Fruit fly (Drosophila melanogaster) whole organism, prepupa: ENCODE data around the gene RhoGAP71E.

ENCODE experiments used
- Blimp-1 ChIP-seq: fragments of 200-800 bp; sonication (Bioruptor generic); optimal IDR thresholded peaks from 3 replicates; lab custom pipeline; 2017; ENCODE audit warnings: missing biosample characterization, missing genetic modification characterization, mild to moderate bottlenecking, moderate library complexity, missing genetic modification reagents
- CG10631 ChIP-seq: fragments of 200-800 bp; sonication (Bioruptor generic); optimal IDR thresholded peaks from 2 replicates; lab custom pipeline; 2016; ENCODE audit warnings: missing biosample characterization, missing genetic modification characterization
- CG10669 ChIP-seq: fragments of 200-800 bp; sonication (Bioruptor generic); optimal IDR thresholded peaks from 3 replicates; lab custom pipeline; 2018; ENCODE audit warnings: missing biosample characterization, mild to moderate bottlenecking, missing genetic modification characterization, moderate library complexity
- CG11762 ChIP-seq: fragments of 200-800 bp; sonication (Bioruptor generic); optimal IDR thresholded peaks from 3 replicates; lab custom pipeline; 2016; ENCODE audit warnings: missing biosample characterization, missing genetic modification characterization; ENCODE audit not compliant: insufficient read depth
- CG11902 ChIP-seq: fragments of 200-800 bp; sonication (Bioruptor generic); optimal IDR thresholded peaks from 3 replicates; lab custom pipeline; 2016; ENCODE audit warnings: missing biosample characterization, missing genetic modification characterization
- CG15336 ChIP-seq: fragments of 200-800 bp; sonication (Bioruptor generic); IDR thresholded peaks from 2 replicates; pipeline ENCODE4 v1.3.6; 2022; ENCODE audit warnings: missing biosample characterization, missing genetic modification characterization
- CG1621 ChIP-seq: fragments of 200-800 bp; sonication (Bioruptor generic); optimal IDR thresholded peaks from 3 replicates; lab custom pipeline; 2018; ENCODE audit warnings: missing biosample characterization, mild to moderate bottlenecking, missing genetic modification characterization
- CG3032 ChIP-seq: fragments of 200-800 bp; optimal IDR thresholded peaks from 2 replicates; lab custom pipeline; 2019; ENCODE audit warnings: missing biosample characterization, mild to moderate bottlenecking, missing genetic modification characterization, moderate library complexity
- CG34406 ChIP-seq: fragments of 200-800 bp; sonication (Bioruptor generic); optimal IDR thresholded peaks from 3 replicates; lab custom pipeline; 2016; ENCODE audit warnings: missing biosample characterization, missing genetic modification characterization
- CG3919 ChIP-seq: fragments of 200-800 bp; sonication (Bioruptor generic); optimal IDR thresholded peaks from 3 replicates; lab custom pipeline; 2016; ENCODE audit warnings: missing biosample characterization, missing genetic modification characterization
- CG6163 ChIP-seq: fragments of 200-800 bp; sonication (Bioruptor generic); IDR thresholded peaks from 3 replicates; pipeline ENCODE4 v1.3.6; 2022; ENCODE audit warnings: missing biosample characterization, missing genetic modification characterization
- CG6276 ChIP-seq: fragments of 200-800 bp; sonication (Bioruptor generic); optimal IDR thresholded peaks from 2 replicates; lab custom pipeline; 2017; ENCODE audit warnings: missing biosample characterization, mild to moderate bottlenecking, missing genetic modification characterization
- CG6792 ChIP-seq: fragments of 200-800 bp; sonication (Bioruptor generic); optimal IDR thresholded peaks from 3 replicates; lab custom pipeline; 2016; ENCODE audit warnings: missing biosample characterization, missing genetic modification characterization
- CG6808 ChIP-seq: fragments of 200-800 bp; sonication (Bioruptor generic); optimal IDR thresholded peaks from 3 replicates; lab custom pipeline; 2017; ENCODE audit warnings: missing biosample characterization, missing genetic modification characterization, mild to moderate bottlenecking, moderate library complexity, missing genetic modification reagents
- CG6854 ChIP-seq: fragments of 200-800 bp; sonication (Bioruptor generic); optimal IDR thresholded peaks from 2 replicates; lab custom pipeline; 2017; ENCODE audit warnings: missing biosample characterization, mild to moderate bottlenecking, missing genetic modification characterization
- CG8632 ChIP-seq: fragments of 200-800 bp; sonication (Bioruptor generic); optimal IDR thresholded peaks from 3 replicates; lab custom pipeline; 2016; ENCODE audit warnings: missing biosample characterization, missing genetic modification characterization
- Ets21C ChIP-seq: fragments of 200-800 bp; sonication (Bioruptor generic); optimal IDR thresholded peaks from 3 replicates; lab custom pipeline; 2016; ENCODE audit warnings: missing biosample characterization, missing genetic modification characterization
- Gug ChIP-seq: fragments of 200-800 bp; sonication (Bioruptor generic); IDR thresholded peaks from 2 replicates; pipeline ENCODE4 v1.3.6; 2022; ENCODE audit warnings: missing biosample characterization, missing genetic modification characterization
- Hr38 ChIP-seq: sonication (Bioruptor generic); optimal IDR thresholded peaks from 2 replicates; lab custom pipeline; 2016; ENCODE audit warnings: missing biosample characterization, missing genetic modification characterization
- Hr39 ChIP-seq: fragments of 200-800 bp; sonication (Bioruptor generic); optimal IDR thresholded peaks from 2 replicates; lab custom pipeline; 2016; ENCODE audit warnings: missing biosample characterization, missing genetic modification characterization
- OdsH ChIP-seq: fragments of 200-800 bp; sonication (Bioruptor generic); optimal IDR thresholded peaks from 3 replicates; lab custom pipeline; 2016; ENCODE audit warnings: missing biosample characterization, missing genetic modification characterization
- Sox14 ChIP-seq: fragments of 200-800 bp; sonication (Bioruptor generic); optimal IDR thresholded peaks from 3 replicates; lab custom pipeline; 2016; ENCODE audit warnings: missing biosample characterization, missing genetic modification characterization
- achi ChIP-seq: fragments of 200-800 bp; sonication (Bioruptor generic); optimal IDR thresholded peaks from 3 replicates; lab custom pipeline; 2016; ENCODE audit warnings: missing biosample characterization, missing genetic modification characterization
- cyc ChIP-seq: fragments of 200-800 bp; sonication (Bioruptor generic); optimal IDR thresholded peaks from 3 replicates; lab custom pipeline; 2016; ENCODE audit warnings: missing biosample characterization, missing genetic modification characterization
- dac ChIP-seq: fragments of 200-800 bp; sonication (Bioruptor generic); optimal IDR thresholded peaks from 2 replicates; lab custom pipeline; 2017; ENCODE audit warnings: missing biosample characterization, mild to moderate bottlenecking, missing genetic modification characterization
- eg ChIP-seq: fragments of 200-800 bp; sonication (Bioruptor generic); IDR thresholded peaks from 3 replicates; pipeline ENCODE4 v1.3.6; 2022; ENCODE audit warnings: missing biosample characterization, missing genetic modification characterization
- fd59A ChIP-seq: fragments of 200-800 bp; sonication (Bioruptor generic); optimal IDR thresholded peaks from 2 replicates; lab custom pipeline; 2017; ENCODE audit warnings: missing biosample characterization, mild to moderate bottlenecking, missing genetic modification characterization, missing genetic modification reagents
- fd85E ChIP-seq: fragments of 200-800 bp; sonication (Bioruptor generic); optimal IDR thresholded peaks from 3 replicates; lab custom pipeline; 2016; ENCODE audit warnings: missing biosample characterization, missing genetic modification characterization
- fkh ChIP-seq: fragments of 200-800 bp; sonication (Bioruptor generic); optimal IDR thresholded peaks from 3 replicates; lab custom pipeline; 2017; ENCODE audit warnings: missing biosample characterization, mild to moderate bottlenecking, missing genetic modification characterization, moderate library complexity
- lz ChIP-seq: fragments of 200-800 bp; sonication (Bioruptor generic); optimal IDR thresholded peaks from 3 replicates; lab custom pipeline; 2016; ENCODE audit warnings: missing biosample characterization, missing genetic modification characterization
- net ChIP-seq: fragments of 200-800 bp; sonication (Bioruptor generic); optimal IDR thresholded peaks from 3 replicates; lab custom pipeline; 2016; ENCODE audit warnings: missing biosample characterization, missing genetic modification characterization
- pdm3 ChIP-seq: fragments of 200-800 bp; sonication (Bioruptor generic); optimal IDR thresholded peaks from 3 replicates; lab custom pipeline; 2016; ENCODE audit warnings: missing biosample characterization, missing genetic modification characterization
- salr ChIP-seq, 2 experiments: fragments of 200-800 bp; sonication (Bioruptor generic); optimal IDR thresholded peaks; 3 replicates each; lab custom pipeline; 2016 to 2018; ENCODE audit warnings: missing biosample characterization in 2 of 2, missing genetic modification characterization in 2 of 2, mild to moderate bottlenecking in 1 of 2
- ss ChIP-seq, 2 experiments: fragments of 200-800 bp; sonication (Bioruptor generic); optimal IDR thresholded peaks; 2 replicates in 1 of 2; 3 replicates in 1 of 2; lab custom pipeline; 2017 to 2018; ENCODE audit warnings: mild to moderate bottlenecking in 2 of 2, missing biosample characterization in 2 of 2, missing genetic modification characterization in 2 of 2, moderate library complexity in 1 of 2
- svp ChIP-seq: fragments of 200-800 bp; sonication (Bioruptor generic); peaks from one replicate; lab custom pipeline; 2016; ENCODE audit warnings: missing biosample characterization, missing genetic modification characterization
- topi ChIP-seq: fragments of 200-800 bp; sonication (Bioruptor generic); optimal IDR thresholded peaks from 3 replicates; lab custom pipeline; 2016; ENCODE audit warnings: missing biosample characterization, missing genetic modification characterization
- vri ChIP-seq: fragments of 200-800 bp; sonication (Bioruptor generic); optimal IDR thresholded peaks from 3 replicates; lab custom pipeline; 2016; ENCODE audit warnings: missing biosample characterization, mild to moderate bottlenecking, missing genetic modification characterization

Gene RhoGAP71E

DNA sequence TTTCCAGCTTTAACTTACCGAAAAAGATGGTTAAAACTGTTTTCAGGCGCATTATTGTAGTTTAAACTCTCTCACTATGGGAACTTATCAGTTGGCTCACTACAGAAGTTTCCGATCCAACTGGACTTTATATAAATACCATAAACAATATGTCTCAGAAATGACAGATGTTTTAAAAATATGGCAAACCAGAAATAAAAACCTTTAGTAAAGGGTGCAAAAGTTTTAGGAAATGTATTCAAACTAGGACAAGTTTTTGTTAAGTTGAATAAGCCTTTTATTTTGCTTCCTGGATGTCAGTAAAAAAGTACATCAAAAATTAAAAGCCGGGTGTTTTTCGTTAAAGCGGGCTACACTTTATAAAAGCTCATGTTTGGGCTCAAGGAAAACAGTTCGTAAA is 60.9 kb downstream of the RhoGAP71E start, which contains the start of the genes Eig71Ea and Eig71Eb:
Gene Eig71Ea, minus strand, starts transcription at position 101 of the 400 bp plus-strand sequence.
Gene Eig71Eb, plus strand, starts transcription at position 376 of the 400 bp plus-strand sequence.
- no peak for TF ChIP-seq Blimp-1 (GFP tag; lab: Kevin White, UChicago)
- no peak for TF ChIP-seq CG1621 (tag; lab: Kevin White, UChicago)
- TF ChIP-seq CG6276 (GFP tag; lab: Kevin White, UChicago) = no peak
- no peak for TF ChIP-seq cyc (GFP tag; lab: Kevin White, UChicago)
- no peak for TF ChIP-seq OdsH (GFP tag; lab: Kevin White, UChicago)
- TF ChIP-seq fd59A = no peak
- TF ChIP-seq eg (GFP tag; lab: Robert Waterston, UW) = no peak
- TF ChIP-seq fd85E (GFP tag; lab: Kevin White, UChicago) = no peak
- TF ChIP-seq svp (GFP tag; lab: Kevin White, UChicago) = no peak
- no peak for TF ChIP-seq CG6808
- no peak for TF ChIP-seq Gug (GFP tag; lab: Robert Waterston, UW)
- TF ChIP-seq CG3032 (tag; lab: Kevin White, UChicago) = no peak
- TF ChIP-seq CG34406 = no peak
- TF ChIP-seq dac = no peak
- no peak for TF ChIP-seq lz

- no peak for TF ChIP-seq Hr39 (GFP tag; lab: Kevin White, UChicago)
- TF ChIP-seq CG6808 = no peak
- no peak for TF ChIP-seq achi (GFP tag; lab: Kevin White, UChicago)
- TF ChIP-seq ss (GFP tag; optimal IDR thresholded peaks at IDR 0.05; lab: Kevin White, UChicago) = no peak
- no peak for TF ChIP-seq fd59A
- no peak for TF ChIP-seq pdm3 (GFP tag; lab: Kevin White, UChicago)
- TF ChIP-seq CG11902 (GFP tag; lab: Kevin White, UChicago) = no peak
- no peak for TF ChIP-seq CG11762
- no peak for TF ChIP-seq Blimp-1 (GFP tag; lab: Kevin White, UChicago)
- no peak for TF ChIP-seq lz
- TF ChIP-seq CG3919 (GFP tag; lab: Kevin White, UChicago) = no peak
- no peak for TF ChIP-seq Sox14 (GFP tag; lab: Kevin White, UChicago)
- TF ChIP-seq topi (GFP tag; lab: Kevin White, UChicago) = no peak
- no peak for TF ChIP-seq Gug (GFP tag; lab: Robert Waterston, UW)
- TF ChIP-seq salr (GFP tag; optimal IDR thresholded peaks at IDR 0.05; lab: Kevin White, UChicago) = no peak
- TF ChIP-seq CG10669 (GFP tag; lab: Kevin White, UChicago) = no peak
- no peak for TF ChIP-seq Ets21C (GFP tag; lab: Kevin White, UChicago)
- no peak for TF ChIP-seq Hr38
- TF ChIP-seq CG8632 (GFP tag; lab: Kevin White, UChicago) = no peak
- no peak for TF ChIP-seq vri (GFP tag; lab: Kevin White, UChicago)
Observed at dm6 chr3L:15650552-15650951, 61.9 kb downstream of the RhoGAP71E start, which contains the start of gene CG43084. TSS of gene CG43084 (plus strand) at chr3L:15650852.

DNA sequence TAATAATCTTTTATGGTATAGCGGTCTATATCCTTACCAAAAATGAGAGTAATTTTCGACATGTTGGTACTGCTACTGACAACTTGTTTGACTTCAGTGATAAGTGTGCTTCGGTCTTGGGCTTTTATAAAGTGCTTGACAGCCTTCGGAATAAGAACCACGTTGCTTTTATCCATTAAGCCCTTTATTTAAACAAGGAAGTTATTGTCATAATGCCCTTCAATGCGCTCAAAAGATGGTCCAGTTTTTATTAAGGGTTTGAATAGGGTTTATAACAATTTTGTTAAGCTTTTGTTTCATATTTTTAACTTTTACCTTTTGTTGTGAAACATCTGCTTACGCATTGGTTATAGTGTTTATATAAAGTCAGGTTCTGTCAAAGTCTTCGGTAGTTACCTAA is 63.5 kb downstream of the RhoGAP71E start, which contains the start of the genes Eig71Ec and Eig71Ed:
Gene Eig71Ec, minus strand, starts transcription at position 101 of the 400 bp plus-strand sequence.
Gene Eig71Ed, plus strand, starts transcription at position 384 of the 400 bp plus-strand sequence.
- TF ChIP-seq CG1621 (tag; lab: Kevin White, UChicago) (no peak), net (no peak), vri (GFP tag; lab: Kevin White, UChicago) (no peak), fkh (GFP tag; lab: Kevin White, UChicago) (no peak), CG8632 (GFP tag; lab: Kevin White, UChicago) (no peak), CG6854 (GFP tag; lab: Kevin White, UChicago) (no peak), CG15336 (GFP tag; lab: Robert Waterston, UW) (no peak), CG6792 (GFP tag; lab: Kevin White, UChicago) (no peak), CG6163 (GFP tag; lab: Robert Waterston, UW) (no peak), Sox14 (GFP tag; lab: Kevin White, UChicago) (no peak), ss (GFP tag; optimal IDR thresholded peaks at IDR 0.05; lab: Kevin White, UChicago) (no peak), CG10631 (GFP tag; lab: Kevin White, UChicago) (no peak), Gug (GFP tag; lab: Robert Waterston, UW) (no peak), salr (GFP tag; optimal IDR thresholded peaks at IDR 0.05; lab: Kevin White, UChicago) (no peak)
